Worm (Caenorhabditis elegans): ENCODE measurements around the gene fbxb-105.

The fbxb-105 gene

ce11 chrII:2797951-2798350 is 27.3 kb upstream of the fbxb-105 start:
- TF ChIP-seq nhr-12 (tag; optimal IDR thresholded peaks at IDR 0.05) (no peak), skn-1 (tag; optimal IDR thresholded peaks at IDR 0.05) (no peak), nhr-11 (tag; optimal IDR thresholded peaks at IDR 0.05) (no peak), lsy-12 (tag; optimal IDR thresholded peaks at IDR 0.05) (no peak), fkh-2 (tag; optimal IDR thresholded peaks at IDR 0.05) (no peak), snpc-4 (tag; optimal IDR thresholded peaks at IDR 0.05) (no peak), ceh-9 (tag; optimal IDR thresholded peaks at IDR 0.05) (no peak)

- TF ChIP-seq nhr-11 (tag; optimal IDR thresholded peaks at IDR 0.05) (no peak), mml-1 (tag; optimal IDR thresholded peaks at IDR 0.05) (no peak), nhr-23 (tag; optimal IDR thresholded peaks at IDR 0.05) (no peak), sea-2 (GFP tag; optimal IDR thresholded peaks at IDR 0.05) (no peak), hmg-11 (tag; optimal IDR thresholded peaks at IDR 0.05) (no peak), pha-4 (tag; optimal IDR thresholded peaks at IDR 0.05) (no peak), mdl-1 (tag; optimal IDR thresholded peaks at IDR 0.05) (no peak)
Observed at ce11 chrII:2796431-2796830, 25.7 kb upstream of the fbxb-105 start.

ce11 chrII:2795413-2795812 is 24.7 kb upstream of the fbxb-105 start:
- peak; percentile 75 for TF ChIP-seq ceh-28 (tag; optimal IDR thresholded peaks at IDR 0.05)
- no peak for TF ChIP-seq nhr-43 (tag; optimal IDR thresholded peaks at IDR 0.05; ENCODE audit: poor library complexity, severe bottlenecking)

DNA sequence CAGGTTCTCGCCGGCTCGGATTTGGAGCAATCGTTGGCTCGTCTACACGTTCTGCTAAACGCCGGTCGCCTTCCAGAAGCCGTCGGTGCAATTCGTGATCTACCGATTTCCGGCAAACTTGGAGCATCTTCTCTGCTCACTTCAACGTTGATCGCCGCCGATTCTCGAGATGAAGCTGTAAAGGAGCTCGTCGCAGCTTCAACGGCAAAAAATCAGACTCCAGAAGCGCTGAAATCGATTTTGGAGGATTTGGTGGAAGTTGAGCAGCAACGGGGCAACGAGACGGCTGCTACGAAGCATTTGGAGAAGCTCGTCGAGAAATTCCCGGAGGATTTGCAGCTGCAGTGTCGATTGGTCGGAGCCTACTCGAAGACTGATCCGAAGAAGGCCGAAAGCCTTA is 21.0 kb upstream of the fbxb-105 start:
- TF ChIP-seq lin-15B (tag; optimal IDR thresholded peaks at IDR 0.05) (no peak), nhr-67 (tag; optimal IDR thresholded peaks at IDR 0.05) (no peak), ceh-82 (tag; optimal IDR thresholded peaks at IDR 0.05) (no peak), pha-4 (tag; optimal IDR thresholded peaks at IDR 0.05) (no peak), mml-1 (tag; optimal IDR thresholded peaks at IDR 0.05) (no peak), ceh-16 (tag; optimal IDR thresholded peaks at IDR 0.05) (no peak), nhr-12 (tag; optimal IDR thresholded peaks at IDR 0.05) (no peak), ztf-11 (tag; optimal IDR thresholded peaks at IDR 0.05) (no peak)

DNA sequence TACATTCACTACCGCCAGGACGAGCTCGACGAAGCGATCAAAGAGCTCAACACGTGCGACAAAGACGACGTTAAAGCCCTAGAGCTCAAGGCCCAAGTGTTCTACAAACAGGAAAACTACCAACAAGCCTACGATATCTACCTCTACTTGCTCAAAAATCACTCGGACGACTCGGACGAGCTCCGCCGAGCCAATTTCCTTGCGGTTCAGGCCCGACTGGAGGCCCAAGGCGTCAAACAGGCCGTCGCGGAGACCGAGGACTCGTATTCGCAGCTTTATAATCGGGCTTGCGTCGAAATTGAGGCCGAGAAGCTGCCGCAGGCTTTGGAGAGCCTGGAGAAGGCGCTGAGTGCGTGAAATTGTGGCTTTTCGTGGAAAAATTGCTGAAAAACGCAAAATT is 17.2 kb upstream of the fbxb-105 start:
- TF ChIP-seq sea-2 (GFP tag; optimal IDR thresholded peaks at IDR 0.05) (no peak), jun-1 (tag; optimal IDR thresholded peaks at IDR 0.05) (no peak), snpc-4 (tag; optimal IDR thresholded peaks at IDR 0.05) (no peak), elt-2 (tag; optimal IDR thresholded peaks at IDR 0.05) (no peak), fkh-2 (tag; optimal IDR thresholded peaks at IDR 0.05) (no peak), aly-2 (tag; optimal IDR thresholded peaks at IDR 0.05) (no peak), ceh-82 (tag; optimal IDR thresholded peaks at IDR 0.05) (no peak), nhr-25 (tag; optimal IDR thresholded peaks at IDR 0.05) (no peak), nhr-43 (tag; optimal IDR thresholded peaks at IDR 0.05; ENCODE audit: poor library complexity, severe bottlenecking) (no peak), ceh-28 (tag; optimal IDR thresholded peaks at IDR 0.05) (no peak), elt-1 (tag; optimal IDR thresholded peaks at IDR 0.05) (no peak), skn-1 (tag; optimal IDR thresholded peaks at IDR 0.05) (no peak), nfya-1 (tag; optimal IDR thresholded peaks at IDR 0.05; ENCODE audit: insufficient read depth) (no peak), ztf-11 (tag; optimal IDR thresholded peaks at IDR 0.05) (no peak), ama-1 (optimal IDR thresholded peaks at IDR 0.05) (no peak), pqm-1 (tag; optimal IDR thresholded peaks at IDR 0.05) (no peak), nhr-11 (tag; optimal IDR thresholded peaks at IDR 0.05) (no peak), R02D3.7 (tag; optimal IDR thresholded peaks at IDR 0.05) (no peak)

DNA sequence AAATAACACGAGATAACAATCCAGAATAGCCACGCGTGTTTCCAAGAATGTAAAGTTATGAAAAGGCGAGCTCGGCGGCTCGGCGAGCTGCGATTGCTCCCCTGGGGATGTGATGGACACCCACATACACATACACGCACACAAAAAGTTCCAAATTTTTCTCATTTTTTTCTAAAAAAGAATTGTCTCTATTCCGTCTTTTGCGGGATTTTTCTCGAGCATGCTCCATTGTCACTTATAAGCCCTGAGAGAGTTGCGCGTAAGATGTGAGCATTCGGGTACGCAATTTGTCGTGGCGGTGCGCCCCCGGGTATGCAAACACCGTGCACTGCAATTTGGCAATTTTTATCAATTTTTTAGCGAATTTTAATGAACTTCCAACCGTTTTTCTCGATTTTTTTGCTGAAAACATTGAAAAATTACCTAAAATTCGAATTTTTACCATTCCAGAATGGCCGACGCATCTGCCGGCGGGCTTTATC is 16.4 kb upstream of the fbxb-105 start, which contains the start of the genes F08D12.12 and srpa-72:
F08D12.12 (minus strand) TSS at position 51 of the 482 bp plus-strand sequence.
srpa-72 (plus strand) TSS at position 451 of the 482 bp plus-strand sequence.
- no peak for TF ChIP-seq elt-3 (tag; optimal IDR thresholded peaks at IDR 0.05)
- no peak for TF ChIP-seq nhr-23 (tag; optimal IDR thresholded peaks at IDR 0.05)
- TF ChIP-seq lin-15B (tag; optimal IDR thresholded peaks at IDR 0.05), result peak; percentile 47
- TF ChIP-seq elt-2 (tag; optimal IDR thresholded peaks at IDR 0.05), result peak; percentile 21
- peak; percentile 63 for TF ChIP-seq lin-39 (tag; optimal IDR thresholded peaks at IDR 0.05)
- TF ChIP-seq hmg-11 (tag; optimal IDR thresholded peaks at IDR 0.05), result peak; percentile 85
